Worm (Caenorhabditis elegans): Measurements from ENCODE around the gene str-143.

DNA sequence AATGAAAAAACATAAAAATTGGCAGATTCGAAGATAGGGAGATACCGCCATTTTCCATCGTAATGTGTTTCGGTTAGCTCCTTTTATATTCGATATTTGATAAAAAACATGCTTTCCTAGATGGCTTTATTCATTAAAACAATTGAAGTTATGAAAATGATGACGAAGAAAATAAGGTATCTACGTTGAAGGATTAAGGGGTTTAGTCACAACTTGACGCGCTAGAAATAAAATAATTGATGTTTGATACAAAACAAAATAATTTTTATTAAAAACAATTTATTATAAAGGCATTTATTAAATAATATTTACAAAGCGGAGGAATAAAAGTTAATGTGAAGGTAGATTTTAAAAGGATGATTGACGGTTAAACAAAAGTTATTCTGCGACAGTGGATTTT, 21.1 kb upstream of the str-143 start, which contains the start of gene str-130:
- TF ChIP-seq skn-1 (tag; optimal IDR thresholded peaks at IDR 0.05) = no peak
- no peak for TF ChIP-seq ceh-20 (GFP tag; IDR thresholded peaks at IDR 0.05)
- TF ChIP-seq ceh-82 (tag; optimal IDR thresholded peaks at IDR 0.05) = no peak
- no peak for TF ChIP-seq mdl-1 (tag; optimal IDR thresholded peaks at IDR 0.05)
- TF ChIP-seq attf-4 (tag; optimal IDR thresholded peaks at IDR 0.05) = no peak
- TF ChIP-seq lsy-2 (tag; optimal IDR thresholded peaks at IDR 0.05) = no peak
- no peak for TF ChIP-seq Y105C5A.15 (GFP tag; IDR thresholded peaks at IDR 0.05)
- TF ChIP-seq unc-62 (GFP tag; optimal IDR thresholded peaks at IDR 0.05 in 1 of 2) = no peak
- no peak for TF ChIP-seq unc-62 (tag; optimal IDR thresholded peaks at IDR 0.05)
- no peak for TF ChIP-seq nhr-10 (tag; optimal IDR thresholded peaks at IDR 0.05)
- no peak for TF ChIP-seq R02D3.7 (tag; optimal IDR thresholded peaks at IDR 0.05)
- no peak for TF ChIP-seq mep-1 (tag; optimal IDR thresholded peaks at IDR 0.05)
- TF ChIP-seq zfp-3 (GFP tag; conservative IDR thresholded peaks at IDR 0.05) = no peak
